Worm (Caenorhabditis elegans): ENCODE data around the gene F56C3.3.

F56C3.3 gene

DNA sequence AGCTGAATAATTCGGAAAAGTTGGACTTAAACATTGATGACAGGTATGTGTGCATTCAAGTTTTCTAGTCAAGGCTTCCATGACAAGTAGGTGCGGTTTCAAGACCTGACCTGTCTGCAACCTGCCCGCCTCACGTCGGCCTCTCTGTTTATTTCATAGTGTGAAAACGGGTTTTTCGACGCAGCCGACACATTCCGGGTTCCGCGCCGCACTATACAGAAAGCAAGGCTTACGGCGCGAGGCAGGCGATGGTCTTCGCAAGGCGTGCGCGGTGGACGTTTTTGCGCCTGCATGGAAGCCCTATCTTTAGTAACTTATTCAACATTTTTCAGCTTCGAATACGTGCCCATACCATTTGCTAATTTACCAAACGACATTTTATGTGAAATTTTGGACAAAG is 14.3 kb upstream of the F56C3.3 start:
- TF ChIP-seq flh-1 (GFP tag; optimal IDR thresholded peaks at IDR 0.05) (no peak), nhr-28 (tag; optimal IDR thresholded peaks at IDR 0.05) (no peak), nhr-2 (tag; optimal IDR thresholded peaks at IDR 0.05) (no peak), unc-120 (tag; optimal IDR thresholded peaks at IDR 0.05; ENCODE audit: poor library complexity, severe bottlenecking) (no peak)

DNA sequence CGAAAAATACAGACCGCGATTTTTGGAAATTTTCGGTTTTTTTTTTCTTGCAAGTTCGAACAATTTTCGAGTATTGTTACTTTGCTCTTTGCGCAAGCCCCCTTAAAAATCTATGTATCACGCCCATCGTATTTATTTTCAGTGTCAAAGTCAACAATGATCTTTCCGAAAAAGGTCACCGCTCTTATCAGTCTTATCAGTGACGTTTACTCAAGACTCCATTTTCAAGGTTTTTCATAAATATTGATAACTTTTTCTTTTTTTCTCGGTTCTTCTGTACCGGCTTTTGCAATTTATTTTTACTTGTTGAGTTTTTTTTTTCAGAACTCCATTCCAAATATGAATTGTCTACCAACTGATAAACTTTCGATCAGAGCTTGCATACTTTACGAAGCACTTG is 13.5 kb upstream of the F56C3.3 start, which contains the start of gene fbxa-190:
TSS of gene fbxa-190 (plus strand) at position 325 of the 400 bp plus-strand sequence.
- TF ChIP-seq hlh-1 (tag; optimal IDR thresholded peaks at IDR 0.05) (no peak), unc-62 (GFP tag; optimal IDR thresholded peaks at IDR 0.05) (no peak), elt-3 (tag; optimal IDR thresholded peaks at IDR 0.05) (no peak), ceh-83 (GFP tag; optimal IDR thresholded peaks at IDR 0.05) (no peak), mep-1 (tag; optimal IDR thresholded peaks at IDR 0.05) (no peak), tbx-8 (GFP tag; optimal IDR thresholded peaks at IDR 0.05) (no peak), ham-2 (GFP tag; optimal IDR thresholded peaks at IDR 0.05) (no peak), blmp-1 (tag; optimal IDR thresholded peaks at IDR 0.05) (no peak), unc-39 (tag; optimal IDR thresholded peaks at IDR 0.05) (no peak), ztf-11 (tag; optimal IDR thresholded peaks at IDR 0.05) (no peak), elt-1 (tag; optimal IDR thresholded peaks at IDR 0.05; ENCODE audit: borderline replicate concordance, insufficient read depth) (no peak), bed-3 (GFP tag; optimal IDR thresholded peaks at IDR 0.05) (no peak)

DNA sequence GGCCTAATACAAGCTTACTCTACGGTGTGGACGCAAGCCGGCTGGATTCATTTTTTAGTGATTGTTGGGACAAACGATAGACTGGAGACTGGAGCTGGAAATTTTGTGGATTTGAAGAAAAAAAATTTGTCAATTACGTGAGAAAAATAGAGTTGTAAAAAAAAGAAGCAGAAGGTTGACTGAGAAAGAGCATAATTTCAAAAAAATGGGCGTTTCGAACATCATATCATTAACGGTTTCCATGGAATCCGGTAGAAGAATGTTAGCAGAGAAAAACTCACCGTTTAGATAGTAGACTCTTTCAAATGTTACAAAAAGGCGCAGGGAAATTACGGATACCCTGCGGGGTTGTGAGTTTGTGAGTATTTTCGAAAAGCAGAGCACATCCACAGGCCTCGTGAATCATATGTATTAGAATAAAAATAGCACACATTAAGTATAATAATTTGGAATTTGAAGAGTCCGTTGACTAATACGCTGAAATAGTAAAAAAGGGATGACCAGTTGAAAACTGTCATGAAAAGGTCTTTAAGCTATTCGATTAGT is 12.6 kb upstream of the F56C3.3 start, which contains the start of gene F56C3.7:
TSS of gene F56C3.7 (minus strand) at position 51 of the 546 bp plus-strand sequence.
- no peak for TF ChIP-seq unc-62 (GFP tag; optimal IDR thresholded peaks at IDR 0.05)
- TF ChIP-seq ham-2 (GFP tag; optimal IDR thresholded peaks at IDR 0.05): no peak
- TF ChIP-seq lin-13 (tag; optimal IDR thresholded peaks at IDR 0.05): no peak
- no peak for TF ChIP-seq nhr-12 (tag; optimal IDR thresholded peaks at IDR 0.05)
- no peak for TF ChIP-seq M03D4.4 (tag; optimal IDR thresholded peaks at IDR 0.05)
- no peak for TF ChIP-seq ceh-83 (GFP tag; optimal IDR thresholded peaks at IDR 0.05)
- TF ChIP-seq elt-1 (tag; optimal IDR thresholded peaks at IDR 0.05; ENCODE audit: borderline replicate concordance, insufficient read depth): no peak
- no peak for TF ChIP-seq lsy-2 (tag; optimal IDR thresholded peaks at IDR 0.05)
- TF ChIP-seq unc-120 (tag; optimal IDR thresholded peaks at IDR 0.05; ENCODE audit: poor library complexity, severe bottlenecking): no peak
- TF ChIP-seq nhr-237 (tag; optimal IDR thresholded peaks at IDR 0.05): no peak
- TF ChIP-seq nhr-2 (tag; optimal IDR thresholded peaks at IDR 0.05): no peak
- TF ChIP-seq ceh-39 (tag; optimal IDR thresholded peaks at IDR 0.05): no peak
- TF ChIP-seq pha-4 (tag; optimal IDR thresholded peaks at IDR 0.05): no peak
- no peak for TF ChIP-seq mab-5 (tag; optimal IDR thresholded peaks at IDR 0.05)
- no peak for TF ChIP-seq lin-32 (GFP tag; optimal IDR thresholded peaks at IDR 0.05)
- TF ChIP-seq ces-1 (GFP tag; optimal IDR thresholded peaks at IDR 0.05): no peak
- TF ChIP-seq cnd-1 (tag; optimal IDR thresholded peaks at IDR 0.05): no peak
- TF ChIP-seq mls-2 (tag; optimal IDR thresholded peaks at IDR 0.05): no peak

DNA sequence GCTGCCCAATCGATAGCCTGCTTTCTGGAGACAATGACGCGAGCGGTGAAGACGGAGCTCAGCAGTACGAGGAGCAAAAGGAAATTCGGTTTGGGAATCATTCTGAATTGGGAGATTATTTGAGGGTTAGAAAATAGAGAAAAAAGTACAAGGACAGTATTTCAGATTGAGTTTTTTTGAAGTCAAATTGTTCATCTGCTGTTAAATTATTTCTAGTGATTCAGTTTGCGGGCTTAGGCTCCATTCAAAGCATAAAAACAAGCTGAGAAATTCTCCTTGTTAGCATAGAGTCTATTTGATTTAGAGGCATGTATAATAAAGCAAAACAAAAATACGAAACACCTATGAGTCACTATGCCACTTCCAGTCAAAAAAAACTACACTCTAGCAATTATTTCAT is 9.2 kb upstream of the F56C3.3 start, which contains the start of gene dgn-2:
TSS of gene dgn-2 (minus strand) at position 101 of the 400 bp plus-strand sequence.
- TF ChIP-seq mls-2 (tag; optimal IDR thresholded peaks at IDR 0.05) (no peak), ham-2 (GFP tag; optimal IDR thresholded peaks at IDR 0.05) (no peak), nhr-76 (tag; optimal IDR thresholded peaks at IDR 0.05) (no peak), mab-5 (tag; optimal IDR thresholded peaks at IDR 0.05) (no peak), ces-1 (GFP tag; optimal IDR thresholded peaks at IDR 0.05) (no peak), nhr-2 (tag; optimal IDR thresholded peaks at IDR 0.05) (no peak), lin-13 (tag; optimal IDR thresholded peaks at IDR 0.05) (no peak), unc-62 (GFP tag; optimal IDR thresholded peaks at IDR 0.05) (no peak), elt-1 (tag; optimal IDR thresholded peaks at IDR 0.05; ENCODE audit: borderline replicate concordance, insufficient read depth) (no peak), pha-4 (tag; optimal IDR thresholded peaks at IDR 0.05) (no peak), unc-120 (tag; optimal IDR thresholded peaks at IDR 0.05; ENCODE audit: poor library complexity, severe bottlenecking) (no peak), hlh-1 (tag; optimal IDR thresholded peaks at IDR 0.05) (no peak), snpc-4 (tag; optimal IDR thresholded peaks at IDR 0.05) (no peak), nhr-28 (tag; optimal IDR thresholded peaks at IDR 0.05) (no peak), flh-1 (GFP tag; optimal IDR thresholded peaks at IDR 0.05) (no peak), zip-8 (tag; optimal IDR thresholded peaks at IDR 0.05) (no peak), ceh-43 (GFP tag; optimal IDR thresholded peaks at IDR 0.05) (no peak), bed-3 (GFP tag; optimal IDR thresholded peaks at IDR 0.05) (no peak), cnd-1 (tag; optimal IDR thresholded peaks at IDR 0.05) (no peak)
